Fruit fly (Drosophila melanogaster): ENCODE measurements around the gene CG7465.

The CG7465 gene

dm6 chr3L:4490702-4491243 lies 10.7 kb downstream of the CG7465 start, which contains the start of gene CG13722:
Gene CG13722 (minus strand): TSS chr3L:4490963.
- TF ChIP-seq Myc (optimal IDR thresholded peaks at IDR 0.05) = no peak
- no peak for TF ChIP-seq insv (optimal IDR thresholded peaks at IDR 0.05)
- TF ChIP-seq Sin3A (optimal IDR thresholded peaks at IDR 0.05) = no peak

- no peak for TF ChIP-seq Sin3A (optimal IDR thresholded peaks at IDR 0.05)
- no peak for TF ChIP-seq h (optimal IDR thresholded peaks at IDR 0.05)
- TF ChIP-seq ttk (optimal IDR thresholded peaks at IDR 0.05) = no peak
- TF ChIP-seq insv (optimal IDR thresholded peaks at IDR 0.05) = no peak
- no peak for TF ChIP-seq Myc (optimal IDR thresholded peaks at IDR 0.05)
- no peak for TF ChIP-seq psq (optimal IDR thresholded peaks at IDR 0.05)
These were observed 13.5 kb downstream of the CG7465 start for dm6 chr3L:4493609-4494008.

- TF ChIP-seq ttk (optimal IDR thresholded peaks at IDR 0.05) = no peak
- no peak for TF ChIP-seq psq (optimal IDR thresholded peaks at IDR 0.05)
- no peak for TF ChIP-seq Myc (optimal IDR thresholded peaks at IDR 0.05)
- no peak for TF ChIP-seq Sin3A (optimal IDR thresholded peaks at IDR 0.05)
- TF ChIP-seq insv (optimal IDR thresholded peaks at IDR 0.05) = no peak
- TF ChIP-seq h (optimal IDR thresholded peaks at IDR 0.05) = no peak
These were observed 14.5 kb downstream of the CG7465 start for dm6 chr3L:4494603-4495002.

- TF ChIP-seq h (optimal IDR thresholded peaks at IDR 0.05) = no peak
- TF ChIP-seq Myc (optimal IDR thresholded peaks at IDR 0.05) = no peak
- TF ChIP-seq ttk (optimal IDR thresholded peaks at IDR 0.05) = no peak
- no peak for TF ChIP-seq psq (optimal IDR thresholded peaks at IDR 0.05)
These were observed 17.6 kb downstream of the CG7465 start, which contains the start of gene CG13721 for dm6 chr3L:4497677-4498076. Gene CG13721 (minus strand): TSS chr3L:4497777.

- no peak for TF ChIP-seq insv (optimal IDR thresholded peaks at IDR 0.05)
- no peak for TF ChIP-seq h (optimal IDR thresholded peaks at IDR 0.05)
- TF ChIP-seq Sin3A (optimal IDR thresholded peaks at IDR 0.05) = no peak
- TF ChIP-seq ttk (optimal IDR thresholded peaks at IDR 0.05) = no peak
- TF ChIP-seq Myc (optimal IDR thresholded peaks at IDR 0.05) = no peak
- TF ChIP-seq psq (optimal IDR thresholded peaks at IDR 0.05) = no peak
These were observed 20.3 kb downstream of the CG7465 start, which contains the start of gene CG13720 for dm6 chr3L:4500400-4500799. Gene CG13720 (minus strand): TSS chr3L:4500500.

dm6 chr3L:4501406-4501805 lies 21.3 kb downstream of the CG7465 start:
- TF ChIP-seq insv (optimal IDR thresholded peaks at IDR 0.05) (no peak), h (optimal IDR thresholded peaks at IDR 0.05) (no peak)

dm6 chr3L:4507846-4508245 lies 27.8 kb downstream of the CG7465 start:
- TF ChIP-seq ttk (optimal IDR thresholded peaks at IDR 0.05) (no peak), h (optimal IDR thresholded peaks at IDR 0.05) (no peak)

dm6 chr3L:4508307-4508706 lies 28.2 kb downstream of the CG7465 start, which contains the start of gene NT1:
Gene NT1 (minus strand): TSS chr3L:4508433.
- no peak for TF ChIP-seq Myc (optimal IDR thresholded peaks at IDR 0.05)
- no peak for TF ChIP-seq insv (optimal IDR thresholded peaks at IDR 0.05)
- TF ChIP-seq h (optimal IDR thresholded peaks at IDR 0.05) = no peak
- TF ChIP-seq ttk (optimal IDR thresholded peaks at IDR 0.05) = no peak
- TF ChIP-seq psq (optimal IDR thresholded peaks at IDR 0.05) = no peak
- no peak for TF ChIP-seq Sin3A (optimal IDR thresholded peaks at IDR 0.05)

- TF ChIP-seq psq (optimal IDR thresholded peaks at IDR 0.05) = no peak
- TF ChIP-seq insv (optimal IDR thresholded peaks at IDR 0.05) = no peak
- no peak for TF ChIP-seq Myc (optimal IDR thresholded peaks at IDR 0.05)
- no peak for TF ChIP-seq ttk (optimal IDR thresholded peaks at IDR 0.05)
- TF ChIP-seq Sin3A (optimal IDR thresholded peaks at IDR 0.05) = no peak
- TF ChIP-seq h (optimal IDR thresholded peaks at IDR 0.05) = no peak
These were observed 28.9 kb downstream of the CG7465 start for dm6 chr3L:4508926-4509457.

- TF ChIP-seq Myc (optimal IDR thresholded peaks at IDR 0.05) (no peak), psq (optimal IDR thresholded peaks at IDR 0.05) (no peak), h (optimal IDR thresholded peaks at IDR 0.05) (no peak), Sin3A (optimal IDR thresholded peaks at IDR 0.05) (no peak), insv (optimal IDR thresholded peaks at IDR 0.05) (no peak), ttk (optimal IDR thresholded peaks at IDR 0.05) (no peak)
These were observed 30.2 kb downstream of the CG7465 start for dm6 chr3L:4510317-4510716.

dm6 chr3L:4516378-4516777 lies 36.3 kb downstream of the CG7465 start:
- no peak for TF ChIP-seq ttk (optimal IDR thresholded peaks at IDR 0.05)
- TF ChIP-seq psq (optimal IDR thresholded peaks at IDR 0.05) = no peak
- no peak for TF ChIP-seq insv (optimal IDR thresholded peaks at IDR 0.05)
- TF ChIP-seq Myc (optimal IDR thresholded peaks at IDR 0.05) = no peak
- TF ChIP-seq Sin3A (optimal IDR thresholded peaks at IDR 0.05) = no peak
- no peak for TF ChIP-seq h (optimal IDR thresholded peaks at IDR 0.05)

dm6 chr3L:4519417-4519931 lies 39.4 kb downstream of the CG7465 start:
- TF ChIP-seq ttk (optimal IDR thresholded peaks at IDR 0.05) (no peak), Myc (optimal IDR thresholded peaks at IDR 0.05) (no peak), Sin3A (optimal IDR thresholded peaks at IDR 0.05) (no peak), insv (optimal IDR thresholded peaks at IDR 0.05) (no peak)

- TF ChIP-seq psq (optimal IDR thresholded peaks at IDR 0.05) (no peak), Sin3A (optimal IDR thresholded peaks at IDR 0.05) (no peak), insv (optimal IDR thresholded peaks at IDR 0.05) (no peak), h (optimal IDR thresholded peaks at IDR 0.05) (no peak), ttk (optimal IDR thresholded peaks at IDR 0.05) (no peak)
These were observed 41.7 kb downstream of the CG7465 start for dm6 chr3L:4521809-4522208.

Measured in Kc167 (cell line).